Worm (Caenorhabditis elegans) whole organism, late embryonic: ENCODE data around the gene dmsr-13.
A peak's percentile ranks its signal among the peaks of the same experiment; 100 is the strongest.

ENCODE experiments used
- F13H6.1 ChIP-seq: sonication (generic microtip); optimal IDR thresholded peaks from 2 replicates; lab custom pipeline; 2016; ENCODE audit warnings: missing genetic modification characterization, missing compliant biosample characterization
- K02D7.2 ChIP-seq: sonication (generic microtip); optimal IDR thresholded peaks from 2 replicates; lab custom pipeline; 2017; ENCODE audit warnings: mild to moderate bottlenecking, missing genetic modification characterization, missing compliant biosample characterization
- K09A11.1 ChIP-seq: sonication (generic microtip); optimal IDR thresholded peaks from 2 replicates; lab custom pipeline; 2017; ENCODE audit warnings: antibody characterized with exemption, mild to moderate bottlenecking, missing genetic modification characterization, missing compliant biosample characterization; ENCODE audit not compliant: insufficient read depth
- ceh-14 ChIP-seq: sonication (generic microtip); optimal IDR thresholded peaks from 2 replicates; lab custom pipeline; 2016; ENCODE audit warnings: missing genotype, missing genetic modification characterization, missing compliant biosample characterization
- ceh-19 ChIP-seq: fragments of 200-800 bp; sonication (Bioruptor generic); optimal IDR thresholded peaks from 2 replicates; lab custom pipeline; 2018; ENCODE audit warnings: mild to moderate bottlenecking, missing genetic modification characterization, missing compliant biosample characterization
- ceh-34 ChIP-seq: sonication (generic microtip); optimal IDR thresholded peaks from 2 replicates; lab custom pipeline; 2016; ENCODE audit warnings: mild to moderate bottlenecking, missing genetic modification characterization, missing compliant biosample characterization
- ceh-6 ChIP-seq: fragments of 200-800 bp; sonication (Bioruptor generic); optimal IDR thresholded peaks from 2 replicates; lab custom pipeline; 2018; ENCODE audit warnings: mild to moderate bottlenecking, missing genetic modification characterization, missing compliant biosample characterization
- che-1 ChIP-seq: sonication (generic microtip); optimal IDR thresholded peaks from 2 replicates; lab custom pipeline; 2016; ENCODE audit warnings: mild to moderate bottlenecking, missing genetic modification characterization, missing compliant biosample characterization
- dmd-4 ChIP-seq: sonication (generic microtip); optimal IDR thresholded peaks from 2 replicates; lab custom pipeline; 2016; ENCODE audit warnings: borderline replicate concordance, missing genetic modification characterization, missing compliant biosample characterization
- elt-2 ChIP-seq: sonication (generic microtip); optimal IDR thresholded peaks from 2 replicates; lab custom pipeline; 2016; ENCODE audit warnings: missing genetic modification reagents, missing genetic modification characterization, missing compliant biosample characterization
- fax-1 ChIP-seq: sonication (generic microtip); optimal IDR thresholded peaks from 2 replicates; lab custom pipeline; 2016; ENCODE audit warnings: missing genotype, missing genetic modification characterization, missing compliant biosample characterization
- gmeb-2 ChIP-seq: sonication (generic microtip); optimal IDR thresholded peaks from 2 replicates; lab custom pipeline; 2016; ENCODE audit warnings: missing genetic modification characterization, inconsistent platforms, missing compliant biosample characterization
- hlh-13 ChIP-seq: fragments of 200-800 bp; sonication (Bioruptor generic); optimal IDR thresholded peaks from 2 replicates; lab custom pipeline; 2018; ENCODE audit warnings: mild to moderate bottlenecking, missing genetic modification characterization, missing compliant biosample characterization
- hlh-30 ChIP-seq: sonication (generic microtip); optimal IDR thresholded peaks from 2 replicates; lab custom pipeline; 2017; ENCODE audit warnings: antibody characterized with exemption, missing genetic modification characterization, missing compliant biosample characterization; ENCODE audit not compliant: insufficient read depth
- hlh-6 ChIP-seq: sonication (generic microtip); optimal IDR thresholded peaks from 2 replicates; lab custom pipeline; 2016; ENCODE audit warnings: missing genotype, missing genetic modification characterization, missing compliant biosample characterization
- hlh-8 ChIP-seq: sonication (generic microtip); optimal IDR thresholded peaks from 2 replicates; lab custom pipeline; 2016; ENCODE audit warnings: missing genotype, missing genetic modification characterization, missing compliant biosample characterization
- lim-6 ChIP-seq: sonication (generic microtip); optimal IDR thresholded peaks from 2 replicates; lab custom pipeline; 2016; ENCODE audit warnings: missing genetic modification characterization, missing compliant biosample characterization
- lin-11 ChIP-seq: fragments of 200-800 bp; sonication (Bioruptor generic); optimal IDR thresholded peaks from 2 replicates; lab custom pipeline; 2018; ENCODE audit warnings: mild to moderate bottlenecking, missing genetic modification characterization, missing compliant biosample characterization
- madf-2 ChIP-seq: sonication (generic microtip); optimal IDR thresholded peaks from 2 replicates; lab custom pipeline; 2017; ENCODE audit warnings: missing genetic modification characterization, missing compliant biosample characterization
- nfya-1 ChIP-seq: sonication (generic microtip); optimal IDR thresholded peaks from 2 replicates; lab custom pipeline; 2017; ENCODE audit warnings: missing genetic modification characterization, mild to moderate bottlenecking, missing compliant biosample characterization, antibody characterized with exemption, moderate library complexity
- nhr-11 ChIP-seq: fragments of 150-350 bp; optimal IDR thresholded peaks from 2 replicates; lab custom pipeline; 2014; ENCODE audit warnings: missing biosample characterization, missing genetic modification characterization
- nhr-232 ChIP-seq: sonication (generic microtip); optimal IDR thresholded peaks from 2 replicates; lab custom pipeline; 2016; ENCODE audit warnings: missing genetic modification characterization, missing compliant biosample characterization
- npax-4 ChIP-seq: sonication (generic microtip); optimal IDR thresholded peaks from 2 replicates; lab custom pipeline; 2016; ENCODE audit warnings: missing genetic modification characterization, missing compliant biosample characterization
- odd-2 ChIP-seq: sonication (generic microtip); optimal IDR thresholded peaks from 2 replicates; lab custom pipeline; 2017; ENCODE audit warnings: antibody characterized with exemption, mild to moderate bottlenecking, missing genetic modification characterization, missing compliant biosample characterization
- pax-1 ChIP-seq: fragments of 150-350 bp; optimal IDR thresholded peaks from 2 replicates; lab custom pipeline; 2014; ENCODE audit warnings: missing biosample characterization, missing genetic modification characterization
- pha-4 ChIP-seq: fragments of 150-350 bp; optimal IDR thresholded peaks from 2 replicates; lab custom pipeline; 2018; ENCODE audit warnings: missing biosample characterization, missing genetic modification reagents, missing genetic modification characterization
- ref-2 ChIP-seq: sonication (generic microtip); optimal IDR thresholded peaks from 2 replicates; lab custom pipeline; 2016; ENCODE audit warnings: missing genetic modification characterization, missing compliant biosample characterization
- rnt-1 ChIP-seq: sonication (generic microtip); optimal IDR thresholded peaks from 2 replicates; lab custom pipeline; 2016; ENCODE audit warnings: missing genetic modification characterization, missing compliant biosample characterization
- sdc-2 ChIP-seq: sonication (generic microtip); optimal IDR thresholded peaks from 2 replicates; lab custom pipeline; 2016; ENCODE audit warnings: missing genotype, missing genetic modification characterization, missing compliant biosample characterization
- sox-2 ChIP-seq: fragments of 200-800 bp; sonication (Bioruptor generic); IDR thresholded peaks from 2 replicates; pipeline ENCODE4 v1.3.6; 2022; ENCODE audit warnings: missing genetic modification reagents, missing genetic modification characterization, missing compliant biosample characterization
- sox-4 ChIP-seq: sonication (generic microtip); optimal IDR thresholded peaks from 2 replicates; lab custom pipeline; 2017; ENCODE audit warnings: mild to moderate bottlenecking, missing genetic modification characterization, inconsistent platforms, missing compliant biosample characterization
- tbx-2 ChIP-seq: sonication (generic microtip); optimal IDR thresholded peaks from 2 replicates; lab custom pipeline; 2016; ENCODE audit warnings: missing genetic modification characterization, missing compliant biosample characterization
- tbx-7 ChIP-seq: sonication (generic microtip); optimal IDR thresholded peaks from 2 replicates; lab custom pipeline; 2016; ENCODE audit warnings: missing genotype, missing genetic modification characterization, missing compliant biosample characterization
- ttx-3 ChIP-seq: sonication (generic microtip); optimal IDR thresholded peaks from 2 replicates; lab custom pipeline; 2016; ENCODE audit warnings: missing genetic modification reagents, missing genetic modification characterization, missing compliant biosample characterization
- unc-42 ChIP-seq: sonication (generic microtip); optimal IDR thresholded peaks from 2 replicates; lab custom pipeline; 2016; ENCODE audit warnings: missing genotype, missing genetic modification characterization, missing compliant biosample characterization
- unc-55 ChIP-seq: sonication (generic microtip); optimal IDR thresholded peaks from 2 replicates; lab custom pipeline; 2017; ENCODE audit warnings: missing biosample characterization, missing genetic modification reagents, missing genetic modification characterization
- ztf-16 ChIP-seq: sonication (generic microtip); optimal IDR thresholded peaks from 2 replicates; lab custom pipeline; 2017; ENCODE audit warnings: missing genetic modification characterization, missing compliant biosample characterization

The dmsr-13 gene

DNA sequence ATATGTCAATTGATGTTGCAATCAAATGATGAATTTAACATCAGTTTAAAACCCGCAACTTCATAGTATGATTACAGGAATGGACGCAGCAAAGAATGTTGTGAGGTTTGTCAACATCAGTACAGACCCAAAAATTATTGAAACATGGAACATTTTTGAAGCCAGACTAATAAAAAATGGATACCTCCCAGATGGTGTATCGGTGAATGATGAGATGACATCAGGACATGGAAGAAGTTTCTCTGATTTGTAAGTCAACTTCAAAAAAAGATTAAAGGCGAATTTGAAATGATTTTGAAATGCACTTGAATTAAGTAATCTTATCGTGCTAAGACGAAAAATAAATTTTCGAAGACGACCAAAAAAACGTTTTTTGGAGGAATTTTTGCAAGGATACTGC, 5.8 kb downstream of the dmsr-13 start:
- TF ChIP-seq sox-2 (GFP tag; lab: Robert Waterston, UW), result no peak
- no peak for TF ChIP-seq ref-2
- TF ChIP-seq K02D7.2, result no peak
- TF ChIP-seq F13H6.1, result no peak
- no peak for TF ChIP-seq pax-1 (tag; lab: Kevin White, UChicago)
- no peak for TF ChIP-seq dmd-4 (tag; lab: Kevin White, UChicago)
- TF ChIP-seq elt-2 (tag; lab: Kevin White, UChicago), result no peak
- TF ChIP-seq hlh-30 (tag; lab: Kevin White, UChicago), result no peak
- no peak for TF ChIP-seq tbx-2 (tag; lab: Kevin White, UChicago)
- TF ChIP-seq che-1, result no peak
- TF ChIP-seq nhr-11 (tag; lab: Kevin White, UChicago), result no peak
- no peak for TF ChIP-seq hlh-6
- no peak for TF ChIP-seq lin-11 (tag; lab: Kevin White, UChicago)
- TF ChIP-seq gmeb-2 (tag; lab: Kevin White, UChicago), result no peak
- no peak for TF ChIP-seq ztf-16 (tag; lab: Kevin White, UChicago)
- no peak for TF ChIP-seq lim-6 (tag; lab: Kevin White, UChicago)
- TF ChIP-seq nhr-232 (tag; lab: Kevin White, UChicago), result no peak

ce11 chrV:6811863-6812262, 7.8 kb downstream of the dmsr-13 start:
- TF ChIP-seq ceh-6 (GFP tag; lab: Kevin White, UChicago) (no peak), elt-2 (tag; lab: Kevin White, UChicago) (peak; percentile 53)
- TF ChIP-seq, all 69 proteins: peak for 1

DNA sequence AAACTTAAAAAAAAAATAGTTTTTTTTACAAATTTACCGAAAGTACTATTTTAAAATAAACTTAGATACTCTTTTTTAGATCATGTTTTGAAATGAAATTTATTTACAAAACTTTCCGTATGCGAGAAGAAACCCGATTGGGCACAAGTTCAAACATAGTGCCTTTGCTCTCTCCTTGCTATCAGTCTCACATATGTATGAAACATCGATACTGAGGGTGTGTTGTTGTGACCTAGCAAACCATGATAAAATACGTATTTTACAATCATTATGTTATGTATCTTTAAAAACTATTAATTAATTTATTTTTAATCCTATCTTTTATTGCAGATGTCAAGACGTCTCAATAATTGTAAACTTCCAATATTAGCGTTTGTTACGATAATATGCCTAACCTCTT, 9.6 kb downstream of the dmsr-13 start:
- TF ChIP-seq hlh-13, result no peak
- TF ChIP-seq elt-2 (tag; lab: Kevin White, UChicago), result peak; percentile 17
- TF ChIP-seq, all 69 proteins: peak for 1

ce11 chrV:6808962-6809361, 10.8 kb downstream of the dmsr-13 start, which contains the start of gene dmsr-16:
TSS of gene dmsr-16 (minus strand) at chrV:6809062.
- TF ChIP-seq unc-55 (GFP tag; lab: Kevin White, UChicago) (no peak), ceh-6 (GFP tag; lab: Kevin White, UChicago) (no peak), rnt-1 (tag; lab: Kevin White, UChicago) (no peak), hlh-6 (no peak), ceh-34 (no peak), hlh-30 (tag; lab: Kevin White, UChicago) (no peak), ceh-14 (tag; lab: Kevin White, UChicago) (no peak), hlh-13 (no peak), hlh-8 (tag; lab: Kevin White, UChicago) (no peak), che-1 (no peak), npax-4 (tag; lab: Kevin White, UChicago) (no peak), sdc-2 (tag; lab: Kevin White, UChicago) (no peak), tbx-7 (no peak), unc-42 (tag; lab: Kevin White, UChicago) (no peak)

ce11 chrV:6806340-6806739, 13.4 kb downstream of the dmsr-13 start, which contains the start of gene dmsr-12:
TSS of gene dmsr-12 (minus strand) at chrV:6806440.
- TF ChIP-seq sox-4 (tag; lab: Kevin White, UChicago) (no peak), odd-2 (no peak), fax-1 (tag; lab: Kevin White, UChicago) (no peak), dmd-4 (tag; lab: Kevin White, UChicago) (no peak), pha-4 (tag; lab: Kevin White, UChicago) (no peak)

- TF ChIP-seq K09A11.1 (no peak), ceh-19 (GFP tag; lab: Kevin White, UChicago) (no peak), madf-2 (tag; lab: Kevin White, UChicago) (no peak), ttx-3 (tag; lab: Kevin White, UChicago) (no peak), odd-2 (no peak), nfya-1 (tag; lab: Kevin White, UChicago) (no peak)
Measured at ce11 chrV:6803992-6804391, 15.7 kb downstream of the dmsr-13 start, which contains the start of gene dmsr-11. TSS of gene dmsr-11 (minus strand) at chrV:6804092.
